Worm (Caenorhabditis elegans) whole organism, mixed stage, embryonic: ENCODE measurements around the gene wago-4.

Experiments
- M03D4.4 ChIP-seq: sonication (generic microtip); optimal IDR thresholded peaks from 2 replicates; lab custom pipeline; 2017; ENCODE audit warnings: mild to moderate bottlenecking, missing genetic modification characterization, missing compliant biosample characterization
- blmp-1 ChIP-seq: fragments of 150-350 bp; optimal IDR thresholded peaks from 2 replicates; lab custom pipeline; 2014; ENCODE audit warnings: missing biosample characterization, missing genetic modification characterization
- ceh-39 ChIP-seq: fragments of 150-350 bp; optimal IDR thresholded peaks from 2 replicates; lab custom pipeline; 2014; ENCODE audit warnings: missing biosample characterization, missing genetic modification characterization
- ceh-43 ChIP-seq: fragments of 200-800 bp; sonication (Bioruptor generic); optimal IDR thresholded peaks from 2 replicates; lab custom pipeline; 2018; ENCODE audit warnings: mild to moderate bottlenecking, missing genetic modification characterization, moderate library complexity, missing compliant biosample characterization
- ceh-83 ChIP-seq: fragments of 200-800 bp; sonication (Bioruptor generic); optimal IDR thresholded peaks from 2 replicates; lab custom pipeline; 2018; ENCODE audit warnings: mild to moderate bottlenecking, missing genetic modification characterization, missing compliant biosample characterization
- ces-1 ChIP-seq: fragments of 150-350 bp; optimal IDR thresholded peaks from 2 replicates; lab custom pipeline; 2014; ENCODE audit warnings: missing biosample characterization, missing genetic modification reagents, missing genetic modification characterization
- drap-1 ChIP-seq: fragments of 200-800 bp; sonication (Bioruptor generic); optimal IDR thresholded peaks from 3 replicates; lab custom pipeline; 2018; ENCODE audit warnings: mild to moderate bottlenecking, missing genetic modification characterization, missing compliant biosample characterization
- elt-1 ChIP-seq: sonication (generic microtip); optimal IDR thresholded peaks from 2 replicates; lab custom pipeline; 2017; ENCODE audit warnings: missing genetic modification characterization, mild to moderate bottlenecking, missing compliant biosample characterization, antibody characterized with exemption, moderate library complexity, borderline replicate concordance; ENCODE audit not compliant: insufficient read depth
- elt-3 ChIP-seq: fragments of 150-350 bp; optimal IDR thresholded peaks from 2 replicates; lab custom pipeline; 2014; ENCODE audit warnings: missing biosample characterization, missing genetic modification characterization
- flh-1 ChIP-seq: fragments of 200-800 bp; sonication (Bioruptor generic); optimal IDR thresholded peaks from 2 replicates; lab custom pipeline; 2018; ENCODE audit warnings: mild to moderate bottlenecking, missing genetic modification characterization, moderate library complexity, missing compliant biosample characterization
- ham-2 ChIP-seq: fragments of 200-800 bp; sonication (Bioruptor generic); optimal IDR thresholded peaks from 2 replicates; lab custom pipeline; 2018; ENCODE audit warnings: mild to moderate bottlenecking, missing genetic modification characterization, missing compliant biosample characterization
- hlh-1 ChIP-seq: fragments of 150-350 bp; optimal IDR thresholded peaks from 2 replicates; lab custom pipeline; 2014; ENCODE audit warnings: missing biosample characterization, missing genetic modification reagents, missing genetic modification characterization
- lin-32 ChIP-seq: fragments of 200-800 bp; sonication (Bioruptor generic); optimal IDR thresholded peaks from 2 replicates; lab custom pipeline; 2018; ENCODE audit warnings: mild to moderate bottlenecking, missing genetic modification characterization, missing compliant biosample characterization
- lsy-2 ChIP-seq: fragments of 150-350 bp; optimal IDR thresholded peaks from 2 replicates; lab custom pipeline; 2014; ENCODE audit warnings: missing biosample characterization, missing genetic modification characterization
- mab-5 ChIP-seq: fragments of 150-350 bp; optimal IDR thresholded peaks from 2 replicates; lab custom pipeline; 2014; ENCODE audit warnings: missing biosample characterization, missing genetic modification characterization
- mep-1 ChIP-seq: fragments of 150-350 bp; optimal IDR thresholded peaks from 2 replicates; lab custom pipeline; 2017; ENCODE audit warnings: missing biosample characterization, missing genetic modification reagents, missing genetic modification characterization, inconsistent platforms
- mls-2 ChIP-seq: sonication (generic microtip); optimal IDR thresholded peaks from 2 replicates; lab custom pipeline; 2016; ENCODE audit warnings: mild to moderate bottlenecking, missing genetic modification characterization, moderate library complexity, missing compliant biosample characterization
- nhr-2 ChIP-seq: fragments of 150-350 bp; optimal IDR thresholded peaks from 2 replicates; lab custom pipeline; 2014; ENCODE audit warnings: missing biosample characterization, missing genetic modification characterization
- nhr-237 ChIP-seq: fragments of 150-350 bp; optimal IDR thresholded peaks from 2 replicates; lab custom pipeline; 2014; ENCODE audit warnings: missing biosample characterization, missing genetic modification characterization
- nhr-28 ChIP-seq: fragments of 150-350 bp; optimal IDR thresholded peaks from 2 replicates; lab custom pipeline; 2014; ENCODE audit warnings: missing biosample characterization, missing genetic modification characterization
- pha-4 ChIP-seq: fragments of 150-350 bp; optimal IDR thresholded peaks from 2 replicates; lab custom pipeline; 2018; ENCODE audit warnings: missing biosample characterization, missing genetic modification reagents, missing genetic modification characterization
- sem-2 ChIP-seq: fragments of 200-800 bp; sonication (Bioruptor generic); optimal IDR thresholded peaks from 2 replicates; lab custom pipeline; 2018; ENCODE audit warnings: mild to moderate bottlenecking, missing genetic modification characterization, missing compliant biosample characterization
- snpc-4 ChIP-seq: fragments of 150-350 bp; optimal IDR thresholded peaks from 2 replicates; lab custom pipeline; 2014; ENCODE audit warnings: missing biosample characterization, missing genetic modification characterization
- sptf-1 ChIP-seq: sonication (generic microtip); optimal IDR thresholded peaks from 2 replicates; lab custom pipeline; 2017; ENCODE audit warnings: mild to moderate bottlenecking, missing genetic modification characterization, moderate library complexity, missing compliant biosample characterization
- tbx-8 ChIP-seq: fragments of 200-800 bp; sonication (Bioruptor generic); optimal IDR thresholded peaks from 2 replicates; lab custom pipeline; 2018; ENCODE audit warnings: mild to moderate bottlenecking, missing genetic modification characterization, moderate library complexity, missing compliant biosample characterization
- unc-120 ChIP-seq: sonication (generic microtip); optimal IDR thresholded peaks from 2 replicates; lab custom pipeline; 2017; ENCODE audit warnings: missing genetic modification characterization, missing compliant biosample characterization; ENCODE audit not compliant: poor library complexity, severe bottlenecking
- unc-39 ChIP-seq: fragments of 150-350 bp; optimal IDR thresholded peaks from 2 replicates; lab custom pipeline; 2014; ENCODE audit warnings: missing biosample characterization, missing genetic modification characterization
- unc-62 ChIP-seq: fragments of 150-350 bp; optimal IDR thresholded peaks from 2 replicates; lab custom pipeline; 2014; ENCODE audit warnings: missing biosample characterization, missing genetic modification reagents, missing genetic modification characterization
- zip-8 ChIP-seq: fragments of 150-350 bp; optimal IDR thresholded peaks from 2 replicates; lab custom pipeline; 2014; ENCODE audit warnings: missing biosample characterization, missing genetic modification characterization
- ztf-11 ChIP-seq: fragments of 150-350 bp; optimal IDR thresholded peaks from 2 replicates; lab custom pipeline; 2014; ENCODE audit warnings: missing biosample characterization, missing genetic modification characterization

Gene wago-4

ce11 chrII:12892407-12892806, 26.9 kb upstream of the wago-4 start:
- no peak for TF ChIP-seq sem-2 (GFP tag; lab: Kevin White, UChicago)
- TF ChIP-seq hlh-1 (tag; lab: Kevin White, UChicago) = no peak
- TF ChIP-seq tbx-8 (GFP tag; lab: Kevin White, UChicago) = no peak

- TF ChIP-seq pha-4 (tag; lab: Kevin White, UChicago) (no peak), mab-5 (tag; lab: Kevin White, UChicago) (no peak), ceh-43 (GFP tag; lab: Kevin White, UChicago) (no peak), sem-2 (GFP tag; lab: Kevin White, UChicago) (no peak), M03D4.4 (tag; lab: Kevin White, UChicago) (no peak), hlh-1 (tag; lab: Kevin White, UChicago) (no peak), ces-1 (GFP tag; lab: Kevin White, UChicago) (no peak), flh-1 (GFP tag; lab: Kevin White, UChicago) (no peak)
Measured at ce11 chrII:12895078-12895670, 24.2 kb upstream of the wago-4 start, which contains the start of the genes clec-62 and clec-63. clec-62 (minus strand) TSS chrII:12895128. clec-63 (plus strand) TSS chrII:12895638.

- TF ChIP-seq elt-1 (tag; lab: Kevin White, UChicago) (no peak), drap-1 (GFP tag; lab: Kevin White, UChicago) (no peak), blmp-1 (tag; lab: Kevin White, UChicago) (no peak), tbx-8 (GFP tag; lab: Kevin White, UChicago) (no peak), ceh-39 (tag; lab: Kevin White, UChicago) (no peak), nhr-28 (no peak), pha-4 (tag; lab: Kevin White, UChicago) (no peak), ztf-11 (tag; lab: Kevin White, UChicago) (no peak), ham-2 (GFP tag; lab: Kevin White, UChicago) (no peak), lsy-2 (no peak), zip-8 (tag; lab: Kevin White, UChicago) (no peak), snpc-4 (tag; lab: Kevin White, UChicago) (no peak), unc-62 (GFP tag; lab: Kevin White, UChicago) (no peak), lin-32 (no peak), M03D4.4 (tag; lab: Kevin White, UChicago) (no peak), unc-120 (tag; lab: Kevin White, UChicago) (no peak), mab-5 (tag; lab: Kevin White, UChicago) (no peak)
Measured at ce11 chrII:12896666-12897065, 22.7 kb upstream of the wago-4 start.

ce11 chrII:12897361-12897760, 22.0 kb upstream of the wago-4 start:
- TF ChIP-seq drap-1 (GFP tag; lab: Kevin White, UChicago) (no peak), sem-2 (GFP tag; lab: Kevin White, UChicago) (no peak), M03D4.4 (tag; lab: Kevin White, UChicago) (no peak), mls-2 (tag; lab: Kevin White, UChicago) (no peak), nhr-237 (tag; lab: Kevin White, UChicago) (no peak), lsy-2 (no peak), sptf-1 (tag; lab: Kevin White, UChicago) (no peak), tbx-8 (GFP tag; lab: Kevin White, UChicago) (no peak), ztf-11 (tag; lab: Kevin White, UChicago) (no peak), elt-3 (tag; lab: Kevin White, UChicago) (no peak), mab-5 (tag; lab: Kevin White, UChicago) (no peak), unc-62 (GFP tag; lab: Kevin White, UChicago) (no peak), nhr-2 (tag; lab: Kevin White, UChicago) (no peak), elt-1 (tag; lab: Kevin White, UChicago) (no peak), unc-39 (tag; lab: Kevin White, UChicago) (no peak), mep-1 (tag; lab: Kevin White, UChicago) (no peak), pha-4 (tag; lab: Kevin White, UChicago) (no peak), unc-120 (tag; lab: Kevin White, UChicago) (no peak), zip-8 (tag; lab: Kevin White, UChicago) (no peak), ceh-83 (no peak)
